Fruit fly (Drosophila melanogaster) whole organism, pupa: ENCODE measurements around the gene Desi.
A peak's percentile ranks its signal among the peaks of the same experiment; 100 is the strongest.

ENCODE experiments used
- CG10348 ChIP-seq: fragments of 200-800 bp; sonication (Bioruptor generic); IDR thresholded peaks from 2 replicates; pipeline ENCODE4 v1.3.6; 2022; ENCODE audit warnings: missing biosample characterization, missing genetic modification characterization
- CG12605 ChIP-seq: fragments of 200-800 bp; sonication (Bioruptor generic); IDR thresholded peaks from 2 replicates; pipeline ENCODE4 v1.3.6; 2022; ENCODE audit warnings: missing biosample characterization, missing genetic modification characterization
- CG13204 ChIP-seq: fragments of 200-800 bp; sonication (Bioruptor generic); optimal IDR thresholded peaks from 2 replicates; lab custom pipeline; 2018; ENCODE audit warnings: missing biosample characterization, mild to moderate bottlenecking, missing genetic modification characterization, moderate library complexity
- CG14655 ChIP-seq: fragments of 200-800 bp; sonication (Bioruptor generic); optimal IDR thresholded peaks from 3 replicates; lab custom pipeline; 2017; ENCODE audit warnings: mild to moderate bottlenecking, missing biosample characterization, missing genetic modification reagents, missing genetic modification characterization
- CG15710 ChIP-seq: fragments of 200-800 bp; sonication (Bioruptor generic); optimal IDR thresholded peaks from 2 replicates; lab custom pipeline; 2018; ENCODE audit warnings: missing biosample characterization, mild to moderate bottlenecking, missing genetic modification characterization, moderate library complexity
- CG17806 ChIP-seq: fragments of 200-800 bp; sonication (Bioruptor generic); optimal IDR thresholded peaks from 2 replicates; lab custom pipeline; 2018; ENCODE audit warnings: missing biosample characterization, mild to moderate bottlenecking, missing genetic modification characterization, moderate library complexity
- CG32121 ChIP-seq: fragments of 200-800 bp; sonication (Bioruptor generic); IDR thresholded peaks from 2 replicates; pipeline ENCODE4 v1.3.6; 2022; ENCODE audit warnings: missing biosample characterization, missing genetic modification characterization
- CG34367 ChIP-seq: fragments of 200-800 bp; sonication (Bioruptor generic); optimal IDR thresholded peaks from 2 replicates; lab custom pipeline; 2018; ENCODE audit warnings: missing biosample characterization, mild to moderate bottlenecking, missing genetic modification characterization
- CG4496 ChIP-seq: fragments of 200-800 bp; sonication (Bioruptor generic); IDR thresholded peaks from 3 replicates; pipeline ENCODE4 v1.3.6; 2022; ENCODE audit warnings: missing biosample characterization, missing genetic modification characterization
- CG8159 ChIP-seq: fragments of 200-800 bp; sonication (Bioruptor generic); optimal IDR thresholded peaks from 3 replicates; lab custom pipeline; 2018; ENCODE audit warnings: missing biosample characterization, mild to moderate bottlenecking, missing genetic modification characterization, moderate library complexity
- CG8301 ChIP-seq: fragments of 200-800 bp; sonication (Bioruptor generic); optimal IDR thresholded peaks from 2 replicates; lab custom pipeline; 2018; ENCODE audit warnings: missing biosample characterization, mild to moderate bottlenecking, missing genetic modification characterization
- CG9948 ChIP-seq: fragments of 200-800 bp; sonication (Bioruptor generic); optimal IDR thresholded peaks from 2 replicates; lab custom pipeline; 2018; ENCODE audit warnings: missing biosample characterization, mild to moderate bottlenecking, missing genetic modification characterization, moderate library complexity
- D1 ChIP-seq: fragments of 200-800 bp; sonication (Bioruptor generic); optimal IDR thresholded peaks from 2 replicates; lab custom pipeline; 2018; ENCODE audit warnings: missing biosample characterization, mild to moderate bottlenecking, missing genetic modification characterization, moderate library complexity
- EcR ChIP-seq: fragments of 200-800 bp; sonication (Bioruptor generic); optimal IDR thresholded peaks from 3 replicates; lab custom pipeline; 2019; ENCODE audit warnings: missing biosample characterization, missing genetic modification characterization, mild to moderate bottlenecking, moderate library complexity, missing genetic modification reagents
- Ets98B ChIP-seq: fragments of 200-800 bp; sonication (Bioruptor generic); IDR thresholded peaks from 2 replicates; pipeline ENCODE4 v1.3.6; 2022; ENCODE audit warnings: missing biosample characterization, missing genetic modification characterization
- Pif1A ChIP-seq: fragments of 200-800 bp; sonication (Bioruptor generic); optimal IDR thresholded peaks from 3 replicates; lab custom pipeline; 2016; ENCODE audit warnings: missing biosample characterization, missing genetic modification characterization
- Pif1B ChIP-seq: fragments of 200-800 bp; sonication (Bioruptor generic); optimal IDR thresholded peaks from 3 replicates; lab custom pipeline; 2016; ENCODE audit warnings: missing biosample characterization, missing genetic modification characterization
- Snoo ChIP-seq: fragments of 200-800 bp; sonication (Bioruptor generic); optimal IDR thresholded peaks from 3 replicates; lab custom pipeline; 2017; ENCODE audit warnings: missing biosample characterization, mild to moderate bottlenecking, missing genetic modification characterization, inconsistent platforms
- fd96Ca ChIP-seq: fragments of 200-800 bp; sonication (Bioruptor generic); IDR thresholded peaks from 3 replicates; pipeline ENCODE4 v1.3.6; 2022; ENCODE audit warnings: missing biosample characterization, missing genetic modification characterization
- gl ChIP-seq: fragments of 200-800 bp; sonication (Bioruptor generic); optimal IDR thresholded peaks from 2 replicates; lab custom pipeline; 2018; ENCODE audit warnings: missing biosample characterization, mild to moderate bottlenecking, missing genetic modification characterization
- rn ChIP-seq: fragments of 200-800 bp; sonication (Bioruptor generic); IDR thresholded peaks from 2 replicates; pipeline ENCODE4 v1.3.6; 2022; ENCODE audit warnings: missing biosample characterization, missing genetic modification characterization

The Desi gene

dm6 chr3R:10779269-10779668, at the start of gene Desi:
Gene Desi (plus strand): TSS chr3R:10779569.
- no peak for TF ChIP-seq CG15710 (tag; lab: Kevin White, UChicago)
- no peak for TF ChIP-seq CG32121
- TF ChIP-seq CG8301 (tag; lab: Kevin White, UChicago): no peak
- TF ChIP-seq CG8159: no peak
- TF ChIP-seq CG10348 (GFP tag; lab: Robert Waterston, UW): no peak
- TF ChIP-seq CG14655: no peak
- TF ChIP-seq CG4496 (GFP tag; lab: Robert Waterston, UW): no peak
- no peak for TF ChIP-seq rn
- no peak for TF ChIP-seq EcR (GFP tag; lab: Kevin White, UChicago)
- no peak for TF ChIP-seq fd96Ca
- TF ChIP-seq Snoo (tag; lab: Kevin White, UChicago): no peak
- no peak for TF ChIP-seq CG12605 (GFP tag; lab: Robert Waterston, UW)
- TF ChIP-seq D1 (tag; lab: Kevin White, UChicago): no peak
- no peak for TF ChIP-seq gl

- no peak for TF ChIP-seq CG13204 (GFP tag; lab: Kevin White, UChicago)
- TF ChIP-seq CG32121: no peak
- no peak for TF ChIP-seq CG10348 (GFP tag; lab: Robert Waterston, UW)
- no peak for TF ChIP-seq Pif1A (GFP tag; lab: Kevin White, UChicago)
- no peak for TF ChIP-seq Pif1B
- TF ChIP-seq Ets98B (GFP tag; lab: Robert Waterston, UW): no peak
- no peak for TF ChIP-seq CG12605 (GFP tag; lab: Robert Waterston, UW)
- no peak for TF ChIP-seq rn
- no peak for TF ChIP-seq gl
- TF ChIP-seq CG8159: no peak
- TF ChIP-seq D1 (tag; lab: Kevin White, UChicago): no peak
Observed at dm6 chr3R:10735857-10736256, 43.5 kb upstream of the Desi start, which contains the start of gene tomboy20. Gene tomboy20 (minus strand): TSS chr3R:10735957.

- TF ChIP-seq CG13204 (GFP tag; lab: Kevin White, UChicago): no peak
- 0 out of 3 replicates have a peak, but pooled peaks have one; percentile 19 for TF ChIP-seq fd96Ca
- TF ChIP-seq, all 21 proteins: peak for 1
Observed at dm6 chr3R:10747650-10748049, 31.7 kb upstream of the Desi start.

- TF ChIP-seq CG8159 (no peak), CG8301 (tag; lab: Kevin White, UChicago) (no peak), CG17806 (tag; lab: Kevin White, UChicago) (no peak), gl (no peak), CG12605 (GFP tag; lab: Robert Waterston, UW) (no peak), CG32121 (no peak), CG14655 (no peak), Pif1B (no peak), CG4496 (GFP tag; lab: Robert Waterston, UW) (no peak), CG9948 (tag; lab: Kevin White, UChicago) (no peak), Ets98B (GFP tag; lab: Robert Waterston, UW) (no peak), Pif1A (GFP tag; lab: Kevin White, UChicago) (no peak), CG10348 (GFP tag; lab: Robert Waterston, UW) (no peak), fd96Ca (no peak), CG34367 (tag; lab: Kevin White, UChicago) (no peak), EcR (GFP tag; lab: Kevin White, UChicago) (no peak), Snoo (tag; lab: Kevin White, UChicago) (no peak), rn (no peak), CG15710 (tag; lab: Kevin White, UChicago) (no peak)
Observed at dm6 chr3R:10751061-10751460, 28.3 kb upstream of the Desi start, which contains the start of gene TkR86C. Gene TkR86C (minus strand): TSS chr3R:10751228.

- TF ChIP-seq Ets98B (GFP tag; lab: Robert Waterston, UW) (no peak), Snoo (tag; lab: Kevin White, UChicago) (no peak), CG9948 (tag; lab: Kevin White, UChicago) (no peak), gl (no peak), fd96Ca (no peak), rn (no peak), CG10348 (GFP tag; lab: Robert Waterston, UW) (no peak), Pif1B (no peak), CG34367 (tag; lab: Kevin White, UChicago) (no peak)
Observed at dm6 chr3R:10755534-10755933, 23.8 kb upstream of the Desi start, which contains the start of gene CG14691. Gene CG14691 (minus strand): TSS chr3R:10755634.

- no peak for TF ChIP-seq CG32121
- no peak for TF ChIP-seq Ets98B (GFP tag; lab: Robert Waterston, UW)
- no peak for TF ChIP-seq fd96Ca
Observed at dm6 chr3R:10759348-10759847, 20.0 kb upstream of the Desi start, which contains the start of gene CG31272. Gene CG31272 (minus strand): TSS chr3R:10759398.

- no peak for TF ChIP-seq D1 (tag; lab: Kevin White, UChicago)
- TF ChIP-seq CG34367 (tag; lab: Kevin White, UChicago): no peak
- peak; percentile 66; the same call in 2 of the 3 replicates for TF ChIP-seq CG4496 (GFP tag; lab: Robert Waterston, UW)
- TF ChIP-seq gl: no peak
- TF ChIP-seq Pif1A (GFP tag; lab: Kevin White, UChicago): no peak
- no peak for TF ChIP-seq Snoo (tag; lab: Kevin White, UChicago)
- TF ChIP-seq Ets98B (GFP tag; lab: Robert Waterston, UW): peak; percentile 44
- TF ChIP-seq CG14655: no peak
- TF ChIP-seq Pif1B: no peak
- no peak for TF ChIP-seq CG8159
- no peak; the same call in 2 of the 3 replicates for TF ChIP-seq fd96Ca
- 0 out of 2 replicates have a peak, but pooled peaks have one; percentile 26 for TF ChIP-seq rn
- no peak for TF ChIP-seq CG12605 (GFP tag; lab: Robert Waterston, UW)
- TF ChIP-seq CG13204 (GFP tag; lab: Kevin White, UChicago): no peak
- TF ChIP-seq CG8301 (tag; lab: Kevin White, UChicago): no peak
- no peak for TF ChIP-seq EcR (GFP tag; lab: Kevin White, UChicago)
- no peak for TF ChIP-seq CG17806 (tag; lab: Kevin White, UChicago)
- TF ChIP-seq CG32121: peak; percentile 67
- no peak for TF ChIP-seq CG9948 (tag; lab: Kevin White, UChicago)
- TF ChIP-seq CG15710 (tag; lab: Kevin White, UChicago): no peak
- TF ChIP-seq CG10348 (GFP tag; lab: Robert Waterston, UW): no peak
- TF ChIP-seq, all 21 proteins: peak for 4
Observed at dm6 chr3R:10760966-10761855, 18.2 kb upstream of the Desi start, which contains the start of the genes MED7 and Cap-H2. Gene MED7 (minus strand): TSS chr3R:10761032. Gene Cap-H2 (plus strand): TSS chr3R:10761310.
